Worm (Caenorhabditis elegans): ENCODE measurements around the gene smg-4.

- TF ChIP-seq ztf-29 (GFP tag; IDR thresholded peaks at IDR 0.05) (no peak), med-1 (GFP tag; optimal IDR thresholded peaks at IDR 0.05; ENCODE audit: insufficient read depth) (no peak), ref-1 (GFP tag; conservative IDR thresholded peaks at IDR 0.05) (no peak), ztf-23 (GFP tag; IDR thresholded peaks at IDR 0.05) (no peak), cog-1 (tag; optimal IDR thresholded peaks at IDR 0.05) (no peak)
Observed at ce11 chrV:9798212-9798611, 20.7 kb upstream of the smg-4 start.
